Worm (Caenorhabditis elegans) whole organism, L1 larva: ENCODE measurements around the gene mrpl-32.

Experiments
- blmp-1 ChIP-seq: fragments of 150-350 bp; optimal IDR thresholded peaks from 2 replicates; lab custom pipeline; 2014; ENCODE audit warnings: missing biosample characterization, missing genetic modification characterization
- lin-39 ChIP-seq: fragments of 150-350 bp; optimal IDR thresholded peaks from 2 replicates; lab custom pipeline; 2014; ENCODE audit warnings: missing biosample characterization, missing genetic modification reagents, missing genetic modification characterization
- nhr-76 ChIP-seq: sonication (generic microtip); optimal IDR thresholded peaks from 2 replicates; lab custom pipeline; 2017; ENCODE audit warnings: missing biosample characterization, missing genetic modification characterization
- unc-62 ChIP-seq: fragments of 150-350 bp; optimal IDR thresholded peaks from 2 replicates; lab custom pipeline; 2014; ENCODE audit warnings: missing biosample characterization, missing genetic modification reagents, missing genetic modification characterization
- ztf-11 ChIP-seq, 2 experiments: sonication (generic microtip); optimal IDR thresholded peaks; 2 replicates each; lab custom pipeline; 2016 to 2017; ENCODE audit warnings: missing genetic modification characterization in 2 of 2, missing biosample characterization in 1 of 2, missing compliant biosample characterization in 1 of 2

ce11 chrIII:8483853-8484252, 34.3 kb downstream of the mrpl-32 start, which contains the start of gene F42H10.3:
- TF ChIP-seq blmp-1 (tag; lab: Kevin White, UChicago), result no peak
- no peak for TF ChIP-seq nhr-76 (tag; lab: Kevin White, UChicago)
- TF ChIP-seq unc-62 (GFP tag; lab: Kevin White, UChicago), result no peak
- no peak for TF ChIP-seq lin-39 (tag; lab: Kevin White, UChicago)
- TF ChIP-seq ztf-11 (tag; optimal IDR thresholded peaks at IDR 0.05; lab: Kevin White, UChicago), result no peak
